Worm (Caenorhabditis elegans) whole organism, L2 larva: ENCODE measurements around the gene degl-1.

Experiments
- C34F6.9 ChIP-seq: fragments of 150-350 bp; optimal IDR thresholded peaks from 2 replicates; lab custom pipeline; 2014; ENCODE audit warnings: missing biosample characterization, missing genetic modification characterization
- F13H6.1 ChIP-seq: sonication (generic microtip); optimal IDR thresholded peaks from 2 replicates; lab custom pipeline; 2016; ENCODE audit warnings: missing genetic modification characterization, missing compliant biosample characterization
- R02D3.7 ChIP-seq: fragments of 150-350 bp; optimal IDR thresholded peaks from 2 replicates; lab custom pipeline; 2014; ENCODE audit warnings: missing biosample characterization, missing genetic modification characterization
- Y55F3AM.14 ChIP-seq: fragments of 200-800 bp; sonication (Bioruptor generic); optimal IDR thresholded peaks from 2 replicates; lab custom pipeline; 2018; ENCODE audit warnings: mild to moderate bottlenecking, missing genetic modification characterization, missing compliant biosample characterization
- alr-1 ChIP-seq: fragments of 150-350 bp; optimal IDR thresholded peaks from 2 replicates; lab custom pipeline; 2014; ENCODE audit warnings: missing biosample characterization, missing genetic modification characterization
- aly-2 ChIP-seq: fragments of 150-350 bp; optimal IDR thresholded peaks from 2 replicates; lab custom pipeline; 2014; ENCODE audit warnings: missing biosample characterization, missing genetic modification characterization
- ama-1 ChIP-seq: fragments of 150-350 bp; optimal IDR thresholded peaks from 2 replicates; lab custom pipeline; 2018; ENCODE audit warnings: inconsistent platforms
- blmp-1 ChIP-seq: sonication (generic microtip); optimal IDR thresholded peaks from 2 replicates; lab custom pipeline; 2017; ENCODE audit warnings: missing genetic modification characterization, mild to moderate bottlenecking, missing compliant biosample characterization, antibody characterized with exemption, moderate library complexity; ENCODE audit not compliant: insufficient read depth
- ceh-16 ChIP-seq: fragments of 150-350 bp; optimal IDR thresholded peaks from 2 replicates; lab custom pipeline; 2014; ENCODE audit warnings: missing biosample characterization, missing genetic modification characterization
- ceh-82 ChIP-seq: fragments of 150-350 bp; optimal IDR thresholded peaks from 2 replicates; lab custom pipeline; 2014; ENCODE audit warnings: missing biosample characterization, missing genetic modification characterization
- crh-2 ChIP-seq: sonication (generic microtip); optimal IDR thresholded peaks from 2 replicates; lab custom pipeline; 2017; ENCODE audit warnings: missing biosample characterization, missing genetic modification characterization
- egl-27 ChIP-seq: sonication (generic microtip); optimal IDR thresholded peaks from 3 replicates; lab custom pipeline; 2017; ENCODE audit warnings: missing biosample characterization, missing genetic modification reagents, missing genetic modification characterization
- elt-1 ChIP-seq: fragments of 150-350 bp; optimal IDR thresholded peaks from 2 replicates; lab custom pipeline; 2014; ENCODE audit warnings: missing biosample characterization, missing genetic modification characterization
- elt-3 ChIP-seq: sonication (generic microtip); optimal IDR thresholded peaks from 2 replicates; lab custom pipeline; 2017; ENCODE audit warnings: missing biosample characterization, missing genetic modification characterization
- fos-1 ChIP-seq: fragments of 150-350 bp; optimal IDR thresholded peaks from 2 replicates; lab custom pipeline; 2014; ENCODE audit warnings: missing biosample characterization, missing genetic modification characterization
- lin-13 ChIP-seq: fragments of 150-350 bp; optimal IDR thresholded peaks from 2 replicates; lab custom pipeline; 2014; ENCODE audit warnings: missing biosample characterization, missing genetic modification reagents, missing genetic modification characterization
- lsy-2 ChIP-seq, 2 experiments: fragments of 150-350 bp in 1 of 2; sonication (generic microtip) in 1 of 2; optimal IDR thresholded peaks; 2 replicates each; lab custom pipeline; 2014 to 2017; ENCODE audit warnings: missing biosample characterization in 2 of 2, missing genetic modification characterization in 2 of 2
- mab-5 ChIP-seq: fragments of 150-350 bp; optimal IDR thresholded peaks from 2 replicates; lab custom pipeline; 2014; ENCODE audit warnings: missing biosample characterization, missing genetic modification characterization
- mbf-1 ChIP-seq: sonication (generic microtip); optimal IDR thresholded peaks from 2 replicates; lab custom pipeline; 2017; ENCODE audit warnings: missing biosample characterization, missing genetic modification characterization
- mdl-1 ChIP-seq, 2 experiments: fragments of 150-350 bp in 1 of 2; sonication (generic microtip) in 1 of 2; optimal IDR thresholded peaks; 2 replicates each; lab custom pipeline; 2017; ENCODE audit warnings: missing biosample characterization in 2 of 2, missing genetic modification characterization in 2 of 2
- nhr-10 ChIP-seq: sonication (generic microtip); optimal IDR thresholded peaks from 2 replicates; lab custom pipeline; 2017; ENCODE audit warnings: missing biosample characterization, missing genetic modification characterization
- nhr-11 ChIP-seq: fragments of 150-350 bp; optimal IDR thresholded peaks from 2 replicates; lab custom pipeline; 2014; ENCODE audit warnings: missing biosample characterization, missing genetic modification characterization
- nhr-12 ChIP-seq: fragments of 150-350 bp; optimal IDR thresholded peaks from 2 replicates; lab custom pipeline; 2014; ENCODE audit warnings: missing biosample characterization, missing genetic modification characterization
- nhr-129 ChIP-seq: fragments of 150-350 bp; optimal IDR thresholded peaks from 2 replicates; lab custom pipeline; 2014; ENCODE audit warnings: missing biosample characterization, missing genetic modification characterization
- nhr-21 ChIP-seq: fragments of 150-350 bp; optimal IDR thresholded peaks from 2 replicates; lab custom pipeline; 2014; ENCODE audit warnings: missing biosample characterization, missing genetic modification characterization
- nhr-23 ChIP-seq: fragments of 150-350 bp; optimal IDR thresholded peaks from 2 replicates; lab custom pipeline; 2014; ENCODE audit warnings: missing biosample characterization, missing genetic modification reagents, missing genetic modification characterization
- nhr-25 ChIP-seq: fragments of 150-350 bp; sonication (generic microtip); optimal IDR thresholded peaks from 3 replicates; lab custom pipeline; 2014; ENCODE audit warnings: missing biosample characterization, missing genetic modification characterization
- sem-4 ChIP-seq: fragments of 150-350 bp; optimal IDR thresholded peaks from 2 replicates; lab custom pipeline; 2014; ENCODE audit warnings: missing biosample characterization, missing genetic modification reagents, missing genetic modification characterization
- sma-3 ChIP-seq: sonication (generic microtip); optimal IDR thresholded peaks from 2 replicates; lab custom pipeline; 2016; ENCODE audit warnings: missing genetic modification reagents, missing genetic modification characterization, missing compliant biosample characterization
- sma-9 ChIP-seq, 2 experiments: fragments of 150-350 bp in 1 of 2; sonication (generic microtip) in 1 of 2; optimal IDR thresholded peaks; 2 replicates each; lab custom pipeline; 2014 to 2016; ENCODE audit warnings: missing genetic modification characterization in 2 of 2, mild to moderate bottlenecking in 1 of 2, missing biosample characterization in 1 of 2, missing compliant biosample characterization in 1 of 2, missing genetic modification reagents in 1 of 2, moderate library complexity in 1 of 2
- snpc-4 ChIP-seq: fragments of 150-350 bp; optimal IDR thresholded peaks from 2 replicates; lab custom pipeline; 2014; ENCODE audit warnings: missing biosample characterization, missing genetic modification characterization
- unc-39 ChIP-seq: fragments of 150-350 bp; optimal IDR thresholded peaks from 2 replicates; lab custom pipeline; 2014; ENCODE audit warnings: missing biosample characterization, missing genetic modification characterization
- unc-55 ChIP-seq: fragments of 150-350 bp; sonication (generic microtip); optimal IDR thresholded peaks from 3 replicates; lab custom pipeline; 2014; ENCODE audit warnings: missing biosample characterization, missing genetic modification reagents, missing genetic modification characterization
- ztf-1 ChIP-seq: fragments of 200-800 bp; sonication (Bioruptor generic); conservative IDR thresholded peaks from 2 replicates; pipeline ENCODE4 v1.3.6; 2022; ENCODE audit warnings: missing genetic modification characterization, missing compliant biosample characterization
- ztf-11 ChIP-seq: sonication (generic microtip); optimal IDR thresholded peaks from 2 replicates; lab custom pipeline; 2017; ENCODE audit warnings: missing biosample characterization, missing genetic modification characterization
- ztf-4 ChIP-seq: fragments of 150-350 bp; optimal IDR thresholded peaks from 2 replicates; lab custom pipeline; 2014; ENCODE audit warnings: missing biosample characterization, missing genetic modification characterization

Gene degl-1

ce11 chrIV:14793900-14794624 lies 22.8 kb upstream of the degl-1 start:
- TF ChIP-seq elt-1 (tag; lab: Kevin White, UChicago) (no peak), R02D3.7 (tag; lab: Kevin White, UChicago) (no peak), nhr-23 (no peak), mdl-1 (tag; optimal IDR thresholded peaks at IDR 0.05; lab: Kevin White, UChicago) (peak; percentile 16 to 22), nhr-21 (tag; lab: Kevin White, UChicago) (peak; percentile 10), F13H6.1 (peak; percentile 61), nhr-11 (tag; lab: Kevin White, UChicago) (no peak), ceh-82 (tag; lab: Kevin White, UChicago) (no peak), ztf-11 (tag; lab: Kevin White, UChicago) (no peak), sma-3 (peak; percentile 30), unc-55 (GFP tag; lab: Kevin White, UChicago) (peak; percentile 68), crh-2 (tag; lab: Kevin White, UChicago) (peak; percentile 97), ztf-4 (peak; percentile 46), nhr-10 (no peak), lsy-2 (tag; optimal IDR thresholded peaks at IDR 0.05; lab: Kevin White, UChicago) (peak; percentile 4 to 47), C34F6.9 (tag; lab: Kevin White, UChicago) (peak; percentile 71), ceh-16 (tag; lab: Kevin White, UChicago) (peak; percentile 54), nhr-25 (tag; lab: Kevin White, UChicago) (peak; percentile 65), sem-4 (tag; lab: Kevin White, UChicago) (peak; percentile 38), egl-27 (no peak), mab-5 (no peak), snpc-4 (peak; percentile 53), nhr-129 (peak; percentile 89), sma-9 (GFP tag; optimal IDR thresholded peaks at IDR 0.05; lab: Kevin White, UChicago) (peak; percentile 38), sma-9 (tag; optimal IDR thresholded peaks at IDR 0.05; lab: Kevin White, UChicago) (no peak), lin-13 (GFP tag; lab: Kevin White, UChicago) (peak; percentile 71), ama-1 (lab: Kevin White, UChicago) (no peak), ztf-1 (GFP tag; lab: Robert Waterston, UW) (no peak), mbf-1 (tag; lab: Kevin White, UChicago) (no peak), nhr-12 (no peak), unc-39 (no peak), alr-1 (tag; lab: Kevin White, UChicago) (no peak), blmp-1 (tag; lab: Kevin White, UChicago) (peak; percentile 96), elt-3 (no peak), fos-1 (tag; lab: Kevin White, UChicago) (peak; percentile 50)
- TF ChIP-seq, all 48 proteins: peak for 18

DNA sequence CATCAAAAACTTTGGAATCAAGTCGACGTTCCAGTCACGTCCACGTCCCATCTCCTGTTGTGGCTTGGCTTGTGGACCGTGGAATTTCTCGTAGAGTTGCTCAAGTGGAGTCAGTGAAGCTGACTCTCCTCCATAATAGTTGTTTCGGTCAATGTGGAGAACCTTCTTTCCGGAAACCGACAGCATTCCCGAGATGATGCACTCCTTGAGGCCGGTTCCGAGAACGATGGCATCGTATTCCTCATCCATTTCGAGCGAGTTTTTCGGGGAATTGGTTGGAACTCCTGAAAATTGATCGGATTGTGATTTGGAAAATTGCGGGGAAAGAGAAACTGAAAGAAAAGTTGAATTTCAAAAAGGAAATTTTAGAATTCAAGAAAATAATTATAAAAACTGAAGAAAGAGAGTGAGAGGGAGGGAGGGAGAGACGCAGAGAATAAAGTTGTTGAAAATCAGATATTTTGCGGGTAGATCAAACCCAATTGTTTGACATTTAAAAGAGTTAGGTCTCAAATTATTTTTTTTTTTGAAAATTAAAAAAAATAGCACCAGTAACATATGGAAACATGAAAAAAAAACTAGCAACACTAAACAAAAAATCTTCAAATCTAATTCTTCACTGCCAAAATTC lies 21.5 kb upstream of the degl-1 start, which contains the start of gene gdi-1:
TSS of gene gdi-1 (minus strand) at position 286 of the 631 bp plus-strand sequence.
- TF ChIP-seq ama-1 (lab: Kevin White, UChicago) (peak; percentile 45), alr-1 (tag; lab: Kevin White, UChicago) (no peak), lsy-2 (tag; optimal IDR thresholded peaks at IDR 0.05; lab: Kevin White, UChicago) (peak in 1 of 2 experiments; percentile 33), ceh-82 (tag; lab: Kevin White, UChicago) (no peak), fos-1 (tag; lab: Kevin White, UChicago) (no peak), C34F6.9 (tag; lab: Kevin White, UChicago) (no peak)

ce11 chrIV:14790579-14790978 lies 19.4 kb upstream of the degl-1 start:
- TF ChIP-seq aly-2 (tag; lab: Kevin White, UChicago) (no peak), ztf-11 (tag; lab: Kevin White, UChicago) (no peak), lsy-2 (tag; optimal IDR thresholded peaks at IDR 0.05; lab: Kevin White, UChicago) (peak in 1 of 2 experiments; percentile 13), crh-2 (tag; lab: Kevin White, UChicago) (no peak), ama-1 (lab: Kevin White, UChicago) (peak; percentile 18), ceh-16 (tag; lab: Kevin White, UChicago) (no peak), fos-1 (tag; lab: Kevin White, UChicago) (no peak), Y55F3AM.14 (GFP tag; lab: Kevin White, UChicago) (no peak), blmp-1 (tag; lab: Kevin White, UChicago) (no peak), sma-9 (GFP tag; optimal IDR thresholded peaks at IDR 0.05; lab: Kevin White, UChicago) (no peak), sma-9 (tag; optimal IDR thresholded peaks at IDR 0.05; lab: Kevin White, UChicago) (no peak), mab-5 (no peak), sem-4 (tag; lab: Kevin White, UChicago) (no peak), elt-3 (no peak)
